Worm (Caenorhabditis elegans): ENCODE data around the gene clec-171.

ce11 chrIV:1406267-1406666, 20.9 kb downstream of the clec-171 start, which contains the start of gene spp-31:
- TF ChIP-seq drap-1 (GFP tag; optimal IDR thresholded peaks at IDR 0.05): no peak
- no peak for TF ChIP-seq mep-1 (tag; optimal IDR thresholded peaks at IDR 0.05)
- TF ChIP-seq ceh-43 (GFP tag; optimal IDR thresholded peaks at IDR 0.05): no peak
- no peak for TF ChIP-seq ztf-11 (tag; optimal IDR thresholded peaks at IDR 0.05)
- no peak for TF ChIP-seq cnd-1 (tag; optimal IDR thresholded peaks at IDR 0.05)
- no peak for TF ChIP-seq unc-62 (GFP tag; optimal IDR thresholded peaks at IDR 0.05)
- no peak for TF ChIP-seq lsy-2 (tag; optimal IDR thresholded peaks at IDR 0.05)
- TF ChIP-seq pha-4 (tag; optimal IDR thresholded peaks at IDR 0.05): no peak
- no peak for TF ChIP-seq nhr-28 (tag; optimal IDR thresholded peaks at IDR 0.05)
- TF ChIP-seq nhr-12 (tag; optimal IDR thresholded peaks at IDR 0.05): no peak
- TF ChIP-seq blmp-1 (tag; optimal IDR thresholded peaks at IDR 0.05): no peak
- no peak for TF ChIP-seq elt-1 (tag; optimal IDR thresholded peaks at IDR 0.05; ENCODE audit: borderline replicate concordance, insufficient read depth)
